Worm (Caenorhabditis elegans): ENCODE results near the gene Y57G11C.1147.

The Y57G11C.1147 gene

ce11 chrIV:14773280-14774071 is 23.8 kb downstream of the Y57G11C.1147 start, which contains the start of gene Y57G11C.36:
Gene Y57G11C.36, minus strand, starts transcription at chrIV:14773781.
- TF ChIP-seq dao-5 (tag; optimal IDR thresholded peaks at IDR 0.05) (no peak), W03F9.2 (tag; optimal IDR thresholded peaks at IDR 0.05) (no peak), him-1 (tag; optimal IDR thresholded peaks at IDR 0.05) (no peak)

DNA sequence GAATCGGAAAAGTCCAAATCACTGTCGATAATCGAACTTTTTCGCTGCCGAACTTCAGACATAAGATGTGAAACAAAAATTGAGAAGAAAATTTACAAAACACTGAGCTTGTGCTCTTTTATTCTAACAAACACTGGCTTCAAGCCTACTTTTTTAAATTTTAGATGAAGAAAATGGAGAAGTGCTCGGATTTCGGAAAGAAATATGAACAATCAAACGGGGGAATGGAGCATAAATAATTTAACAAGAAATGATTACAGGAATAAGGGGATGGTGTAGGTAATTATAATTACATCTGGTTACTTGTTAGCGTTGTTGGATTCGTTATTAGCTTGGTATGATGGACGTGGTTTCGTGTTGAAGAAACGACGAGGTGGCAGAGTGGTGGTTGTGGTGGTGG is 26.0 kb downstream of the Y57G11C.1147 start, which contains the start of gene degl-1:
Gene degl-1, minus strand, starts transcription at position 101 of the 400 bp plus-strand sequence.
- TF ChIP-seq W03F9.2 (tag; optimal IDR thresholded peaks at IDR 0.05) = no peak
- no peak for TF ChIP-seq dao-5 (tag; optimal IDR thresholded peaks at IDR 0.05)
- no peak for TF ChIP-seq him-1 (tag; optimal IDR thresholded peaks at IDR 0.05)

- TF ChIP-seq W03F9.2 (tag; optimal IDR thresholded peaks at IDR 0.05) (no peak), him-1 (tag; optimal IDR thresholded peaks at IDR 0.05) (no peak), dao-5 (tag; optimal IDR thresholded peaks at IDR 0.05) (no peak)
These were observed 26.7 kb downstream of the Y57G11C.1147 start for ce11 chrIV:14770663-14771062.

ce11 chrIV:14769218-14769835 is 28.0 kb downstream of the Y57G11C.1147 start, which contains the start of gene Y57G11C.43:
Gene Y57G11C.43, plus strand, starts transcription at chrIV:14769441.
- TF ChIP-seq him-1 (tag; optimal IDR thresholded peaks at IDR 0.05) (no peak), dao-5 (tag; optimal IDR thresholded peaks at IDR 0.05) (no peak), W03F9.2 (tag; optimal IDR thresholded peaks at IDR 0.05) (no peak)

- no peak for TF ChIP-seq dao-5 (tag; optimal IDR thresholded peaks at IDR 0.05)
- peak; percentile 89 for TF ChIP-seq W03F9.2 (tag; optimal IDR thresholded peaks at IDR 0.05)
- TF ChIP-seq him-1 (tag; optimal IDR thresholded peaks at IDR 0.05) = peak; percentile 41
These were observed 29.5 kb downstream of the Y57G11C.1147 start, which contains the start of the genes mrps-7 and Y57G11C.3 for ce11 chrIV:14767693-14768251. Gene mrps-7, minus strand, starts transcription at chrIV:14767730. Gene Y57G11C.3, plus strand, starts transcription at chrIV:14768201.

ce11 chrIV:14766382-14766781 is 30.9 kb downstream of the Y57G11C.1147 start, which contains the start of gene vti-1:
Gene vti-1, minus strand, starts transcription at chrIV:14766665.
- no peak for TF ChIP-seq him-1 (tag; optimal IDR thresholded peaks at IDR 0.05)
- no peak for TF ChIP-seq W03F9.2 (tag; optimal IDR thresholded peaks at IDR 0.05)
- no peak for TF ChIP-seq dao-5 (tag; optimal IDR thresholded peaks at IDR 0.05)

DNA sequence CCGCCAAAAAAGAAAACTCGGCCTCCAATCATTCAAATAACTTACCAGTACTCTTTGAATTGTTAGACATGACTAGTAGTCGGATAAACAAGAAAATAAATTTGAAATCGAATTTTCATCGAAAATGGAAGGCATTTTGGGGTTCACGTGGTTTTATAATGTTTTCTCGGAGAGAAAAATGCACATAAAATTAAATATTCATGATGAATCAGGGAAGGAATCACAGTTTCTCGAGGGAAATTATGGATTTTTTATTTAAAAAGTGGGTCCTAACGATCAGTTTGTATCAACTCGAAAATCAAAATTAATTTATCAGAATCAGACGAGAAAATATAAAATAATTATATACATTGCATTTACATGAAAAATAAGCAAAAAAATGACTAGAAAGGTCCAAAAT is 32.0 kb downstream of the Y57G11C.1147 start, which contains the start of gene Y57G11C.5:
Gene Y57G11C.5, minus strand, starts transcription at position 101 of the 400 bp plus-strand sequence.
- no peak for TF ChIP-seq him-1 (tag; optimal IDR thresholded peaks at IDR 0.05)
- no peak for TF ChIP-seq dao-5 (tag; optimal IDR thresholded peaks at IDR 0.05)
- no peak for TF ChIP-seq W03F9.2 (tag; optimal IDR thresholded peaks at IDR 0.05)

- TF ChIP-seq him-1 (tag; optimal IDR thresholded peaks at IDR 0.05) (no peak), W03F9.2 (tag; optimal IDR thresholded peaks at IDR 0.05) (peak; percentile 33)
These were observed 32.6 kb downstream of the Y57G11C.1147 start for ce11 chrIV:14764719-14765173.

ce11 chrIV:14763938-14764718 is 33.2 kb downstream of the Y57G11C.1147 start:
- no peak for TF ChIP-seq dao-5 (tag; optimal IDR thresholded peaks at IDR 0.05)
- TF ChIP-seq W03F9.2 (tag; optimal IDR thresholded peaks at IDR 0.05) = no peak
- no peak for TF ChIP-seq him-1 (tag; optimal IDR thresholded peaks at IDR 0.05)

- TF ChIP-seq him-1 (tag; optimal IDR thresholded peaks at IDR 0.05) = no peak
- no peak for TF ChIP-seq W03F9.2 (tag; optimal IDR thresholded peaks at IDR 0.05)
- TF ChIP-seq dao-5 (tag; optimal IDR thresholded peaks at IDR 0.05) = no peak
These were observed 36.5 kb downstream of the Y57G11C.1147 start, which contains the start of gene ptp-5.2 for ce11 chrIV:14760845-14761244. Gene ptp-5.2, minus strand, starts transcription at chrIV:14760945.

DNA sequence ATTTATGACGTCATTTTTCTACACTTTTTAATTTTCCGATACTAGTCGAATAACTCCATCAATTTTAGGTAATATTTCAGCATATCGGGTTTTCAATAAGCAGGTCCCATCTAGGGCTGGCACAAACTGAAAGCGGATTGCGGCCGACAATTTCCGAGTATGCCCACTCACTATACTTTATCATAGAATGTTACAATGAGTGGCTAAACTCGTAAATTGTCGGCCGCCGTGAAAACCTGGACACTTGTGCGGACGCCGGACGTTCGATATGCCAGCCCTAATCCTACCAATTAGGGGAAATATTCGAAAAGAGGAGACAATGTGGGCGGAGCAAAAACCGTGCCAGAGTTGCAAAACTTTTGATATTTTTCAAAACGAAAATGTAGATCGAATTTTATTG is 37.7 kb downstream of the Y57G11C.1147 start:
- TF ChIP-seq W03F9.2 (tag; optimal IDR thresholded peaks at IDR 0.05) = no peak
- no peak for TF ChIP-seq him-1 (tag; optimal IDR thresholded peaks at IDR 0.05)
- TF ChIP-seq dao-5 (tag; optimal IDR thresholded peaks at IDR 0.05) = no peak

DNA sequence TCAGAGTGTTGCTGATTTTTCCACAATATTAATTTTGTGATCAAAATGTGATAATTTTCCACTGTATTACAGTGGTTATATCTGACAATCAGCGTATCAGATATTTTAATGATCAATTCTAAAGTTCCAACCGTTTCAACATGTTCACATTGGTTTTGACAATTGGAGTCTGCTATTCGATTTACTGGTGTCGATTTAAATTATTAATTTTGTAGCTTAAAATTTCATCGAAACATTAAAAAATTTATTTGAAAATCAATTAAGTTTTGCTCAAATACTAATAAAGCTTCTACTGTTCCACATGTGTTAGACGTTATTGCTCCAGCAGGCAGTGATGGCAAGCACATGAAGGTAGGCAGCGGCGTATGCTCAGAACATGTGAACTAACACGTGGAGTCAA is 39.5 kb downstream of the Y57G11C.1147 start:
- TF ChIP-seq dao-5 (tag; optimal IDR thresholded peaks at IDR 0.05) (no peak), W03F9.2 (tag; optimal IDR thresholded peaks at IDR 0.05) (no peak)

- TF ChIP-seq W03F9.2 (tag; optimal IDR thresholded peaks at IDR 0.05) = no peak
- TF ChIP-seq him-1 (tag; optimal IDR thresholded peaks at IDR 0.05) = no peak
- no peak for TF ChIP-seq dao-5 (tag; optimal IDR thresholded peaks at IDR 0.05)
These were observed 42.4 kb downstream of the Y57G11C.1147 start, which contains the start of gene Y57G11C.499 for ce11 chrIV:14754912-14755311. Gene Y57G11C.499, minus strand, starts transcription at chrIV:14754934.
